Fruit fly (Drosophila melanogaster): Measurements from ENCODE around the gene CG11885.

CG11885 gene

DNA sequence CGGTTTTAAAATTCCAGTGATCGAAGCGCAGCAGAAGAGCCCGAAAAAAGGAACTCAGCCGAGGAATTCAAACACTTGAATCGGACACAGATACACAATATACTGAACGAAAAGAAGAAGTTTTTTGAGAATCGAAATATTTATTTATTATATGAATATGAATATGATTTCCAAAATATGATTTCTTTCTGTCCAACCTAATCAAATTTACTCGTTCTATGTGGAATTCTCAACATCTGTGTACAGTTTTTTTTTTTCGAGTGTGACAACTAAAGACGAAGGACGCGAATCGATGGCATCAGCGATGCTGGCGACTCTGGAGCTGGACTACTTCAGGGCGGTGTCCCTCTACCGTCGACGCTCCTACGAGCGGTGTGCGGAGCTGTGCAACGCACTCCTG lies 1.9 kb upstream of the CG11885 start (continued):
- TF ChIP-seq CG11762 (GFP tag; optimal IDR thresholded peaks at IDR 0.05; ENCODE audit: insufficient read depth) (no peak), Sox102F (GFP tag; optimal IDR thresholded peaks at IDR 0.05) (peak; percentile 86), CG9139 (GFP tag; optimal IDR thresholded peaks at IDR 0.05) (no peak), CG11902 (GFP tag; optimal IDR thresholded peaks at IDR 0.05) (peak; percentile 13), pdm3 (GFP tag; optimal IDR thresholded peaks at IDR 0.05) (peak; percentile 59), Hr39 (GFP tag; optimal IDR thresholded peaks at IDR 0.05) (peak; percentile 77), CG8119 (GFP tag; IDR thresholded peaks at IDR 0.05) (peak; percentile 55; the same call in 2 of the 3 replicates), Lpt (GFP tag; optimal IDR thresholded peaks at IDR 0.05) (peak; percentile 34), CG6854 (GFP tag; optimal IDR thresholded peaks at IDR 0.05) (peak; percentile 22), topi (GFP tag; optimal IDR thresholded peaks at IDR 0.05) (peak; percentile 83), CG31627 (GFP tag; optimal IDR thresholded peaks at IDR 0.05) (peak; percentile 78)

DNA sequence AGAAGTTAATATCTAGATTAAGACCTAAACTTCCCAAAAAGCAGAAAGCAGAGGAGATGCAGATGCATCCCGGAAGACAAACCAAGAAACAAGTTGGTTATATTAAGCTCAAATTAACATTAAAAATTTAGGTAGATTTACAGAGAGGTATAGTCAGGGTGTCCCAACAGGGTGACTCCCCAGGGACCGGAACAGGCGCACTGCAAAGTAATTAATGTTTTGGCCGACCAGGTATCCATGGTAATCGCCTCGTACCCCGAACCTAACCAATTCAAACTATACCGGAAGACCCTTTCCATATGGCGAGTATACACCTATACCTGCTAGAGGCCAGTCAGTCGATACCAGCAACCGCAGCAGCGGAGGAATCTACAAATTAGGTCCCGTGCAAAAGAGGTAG lies 1.3 kb upstream of the CG11885 start, which contains the start of gene BBS8:
Gene BBS8 (plus strand): TSS at position 301 of the 400 bp plus-strand sequence.
- no peak for TF ChIP-seq topi (GFP tag; optimal IDR thresholded peaks at IDR 0.05)
- TF ChIP-seq CG32006 (GFP tag; optimal IDR thresholded peaks at IDR 0.05) = no peak
- TF ChIP-seq Lpt (GFP tag; optimal IDR thresholded peaks at IDR 0.05) = no peak
- TF ChIP-seq Met (GFP tag; optimal IDR thresholded peaks at IDR 0.05) = no peak
- no peak for TF ChIP-seq CG6808 (GFP tag; optimal IDR thresholded peaks at IDR 0.05)
- TF ChIP-seq dsx (GFP tag; optimal IDR thresholded peaks at IDR 0.05; ENCODE audit: poor library complexity, severe bottlenecking) = no peak
- TF ChIP-seq Sox14 (GFP tag; optimal IDR thresholded peaks at IDR 0.05) = no peak
- no peak for TF ChIP-seq cyc (GFP tag; optimal IDR thresholded peaks at IDR 0.05)
- no peak for TF ChIP-seq Ets96B (tag; optimal IDR thresholded peaks at IDR 0.05)
- no peak for TF ChIP-seq pdm3 (GFP tag; optimal IDR thresholded peaks at IDR 0.05)
- no peak for TF ChIP-seq achi (GFP tag; optimal IDR thresholded peaks at IDR 0.05)
- TF ChIP-seq Gug (GFP tag; IDR thresholded peaks at IDR 0.05) = no peak
- TF ChIP-seq CG31627 (GFP tag; optimal IDR thresholded peaks at IDR 0.05) = no peak
- no peak for TF ChIP-seq svp (GFP tag)
- TF ChIP-seq Eip78C (GFP tag) = no peak
- no peak for TF ChIP-seq CG7368 (GFP tag; optimal IDR thresholded peaks at IDR 0.05)
- TF ChIP-seq CG10669 (GFP tag; optimal IDR thresholded peaks at IDR 0.05) = no peak
- TF ChIP-seq Hr39 (GFP tag; optimal IDR thresholded peaks at IDR 0.05) = no peak
- TF ChIP-seq Eip93F (GFP tag; optimal IDR thresholded peaks at IDR 0.05) = no peak
- TF ChIP-seq Eip75B (GFP tag; optimal IDR thresholded peaks at IDR 0.05) = no peak

DNA sequence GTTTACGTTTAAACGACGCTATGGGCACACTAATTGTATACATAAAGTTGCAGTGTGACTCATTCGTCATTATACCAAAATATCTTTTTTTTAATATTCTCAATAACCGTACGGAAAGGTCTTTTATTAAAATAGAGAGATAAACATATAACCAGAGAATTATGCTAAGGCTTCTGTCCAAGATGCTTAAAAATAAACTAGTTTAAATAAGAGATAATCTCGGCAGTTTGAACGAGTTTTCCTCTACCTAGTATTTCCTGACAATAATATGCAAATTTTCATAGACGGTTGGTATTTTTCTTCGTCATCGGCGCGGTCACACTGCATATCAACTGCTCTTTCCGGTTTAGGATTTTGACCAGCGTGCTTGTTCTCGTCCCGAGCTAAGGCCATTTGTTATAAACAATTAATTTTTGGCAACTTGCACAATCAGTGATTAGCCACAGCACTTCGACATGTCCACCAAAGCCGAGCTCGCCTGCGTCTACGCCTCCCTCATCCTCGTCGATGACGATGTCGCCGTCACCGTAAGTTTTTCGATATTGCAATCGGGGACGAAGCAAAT lies 1.5 kb downstream of the CG11885 start, which contains the start of the genes CG13690 and RpLP1:
Gene CG13690 (minus strand): TSS at position 33 of the 565 bp plus-strand sequence.
Gene RpLP1 (plus strand): TSS at position 333 of the 565 bp plus-strand sequence.
- no peak for TF ChIP-seq CG10631 (GFP tag; optimal IDR thresholded peaks at IDR 0.05)
- peak; percentile 4 for TF ChIP-seq Eip93F (GFP tag; optimal IDR thresholded peaks at IDR 0.05)
- peak; percentile 43 for TF ChIP-seq CG10669 (GFP tag; optimal IDR thresholded peaks at IDR 0.05)
- peak; percentile 69 for TF ChIP-seq CG16779 (tag; optimal IDR thresholded peaks at IDR 0.05)
- TF ChIP-seq CG1621 (tag; optimal IDR thresholded peaks at IDR 0.05) = peak; percentile 63
- peak; percentile 77 for TF ChIP-seq Sox102F (GFP tag; optimal IDR thresholded peaks at IDR 0.05)
- TF ChIP-seq salr (GFP tag; optimal IDR thresholded peaks at IDR 0.05) = peak; percentile 4 to 38
- peak; percentile 76 for TF ChIP-seq Met (GFP tag; optimal IDR thresholded peaks at IDR 0.05)
- peak; percentile 96 for TF ChIP-seq fkh (GFP tag; optimal IDR thresholded peaks at IDR 0.05)
- peak; percentile 49 for TF ChIP-seq CG6163 (GFP tag; IDR thresholded peaks at IDR 0.05)
- TF ChIP-seq CG11762 (GFP tag; optimal IDR thresholded peaks at IDR 0.05; ENCODE audit: insufficient read depth) = peak; percentile 36
- peak; percentile 94 for TF ChIP-seq Eip78C (GFP tag)
- peak; percentile 76 for TF ChIP-seq Eip75B (GFP tag; optimal IDR thresholded peaks at IDR 0.05)
- TF ChIP-seq CG34406 (GFP tag; optimal IDR thresholded peaks at IDR 0.05) = peak; percentile 71
- peak; percentile 69 for TF ChIP-seq CG7368 (GFP tag; optimal IDR thresholded peaks at IDR 0.05)
- TF ChIP-seq Blimp-1 (GFP tag; optimal IDR thresholded peaks at IDR 0.05) = peak; percentile 42
- TF ChIP-seq topi (GFP tag; optimal IDR thresholded peaks at IDR 0.05) = peak; percentile 73
- peak; percentile 86 for TF ChIP-seq esn (GFP tag; optimal IDR thresholded peaks at IDR 0.05)
- TF ChIP-seq Gug (GFP tag; IDR thresholded peaks at IDR 0.05) = no peak
- peak; percentile 18 for TF ChIP-seq spab (GFP tag; optimal IDR thresholded peaks at IDR 0.05)
- no peak for TF ChIP-seq Lpt (GFP tag; optimal IDR thresholded peaks at IDR 0.05)
- peak; percentile 38 for TF ChIP-seq CG8319 (GFP tag; optimal IDR thresholded peaks at IDR 0.05)
- TF ChIP-seq svp (GFP tag) = peak; percentile 59
- no peak; the same call in 2 of the 3 replicates for TF ChIP-seq CG8119 (GFP tag; IDR thresholded peaks at IDR 0.05)
- no peak for TF ChIP-seq Hr38 (GFP tag; optimal IDR thresholded peaks at IDR 0.05)
- peak; percentile 78 for TF ChIP-seq vri (GFP tag; optimal IDR thresholded peaks at IDR 0.05)
- peak; percentile 56 for TF ChIP-seq CG3032 (tag; optimal IDR thresholded peaks at IDR 0.05)
- TF ChIP-seq ss (GFP tag; optimal IDR thresholded peaks at IDR 0.05) = peak; percentile 73 to 82
- TF ChIP-seq dsx (GFP tag; optimal IDR thresholded peaks at IDR 0.05; ENCODE audit: poor library complexity, severe bottlenecking) = peak; percentile 19
- TF ChIP-seq CG8632 (GFP tag; optimal IDR thresholded peaks at IDR 0.05) = peak; percentile 71
- peak; percentile 42 for TF ChIP-seq Hr39 (GFP tag; optimal IDR thresholded peaks at IDR 0.05)
- TF ChIP-seq CG3919 (GFP tag; optimal IDR thresholded peaks at IDR 0.05) = peak; percentile 81
- TF ChIP-seq Hr4 (GFP tag; optimal IDR thresholded peaks at IDR 0.05) = no peak

Data from whole organism, prepupa.